Worm (Caenorhabditis elegans): ENCODE measurements around the gene C06B8.3.

C06B8.3 gene

ce11 chrV:15520398-15520797, 36.0 kb upstream of the C06B8.3 start:
- TF ChIP-seq zag-1 (tag; optimal IDR thresholded peaks at IDR 0.05) (peak; percentile 20), sma-9 (GFP tag; optimal IDR thresholded peaks at IDR 0.05) (no peak), sma-9 (tag; optimal IDR thresholded peaks at IDR 0.05) (no peak), nhr-23 (tag; optimal IDR thresholded peaks at IDR 0.05) (no peak), lsy-2 (tag; optimal IDR thresholded peaks at IDR 0.05) (peak in 1 of 2 experiments; percentile 29), mab-5 (tag; optimal IDR thresholded peaks at IDR 0.05) (peak; percentile 60)

- TF ChIP-seq aly-2 (tag; optimal IDR thresholded peaks at IDR 0.05) (no peak), zag-1 (tag; optimal IDR thresholded peaks at IDR 0.05) (no peak), F13H6.1 (tag; optimal IDR thresholded peaks at IDR 0.05) (no peak), elt-1 (tag; optimal IDR thresholded peaks at IDR 0.05) (no peak), nhr-129 (tag; optimal IDR thresholded peaks at IDR 0.05) (no peak), mdl-1 (tag; optimal IDR thresholded peaks at IDR 0.05) (no peak), sma-3 (GFP tag; optimal IDR thresholded peaks at IDR 0.05) (no peak)
Measured at ce11 chrV:15519845-15520244, 35.4 kb upstream of the C06B8.3 start.

ce11 chrV:15517413-15517812, 33.0 kb upstream of the C06B8.3 start, which contains the start of gene F21A3.3:
Gene F21A3.3 (plus strand): TSS chrV:15517713.
- TF ChIP-seq nhr-21 (tag; optimal IDR thresholded peaks at IDR 0.05): no peak
- no peak for TF ChIP-seq gmeb-1 (tag; optimal IDR thresholded peaks at IDR 0.05)
- TF ChIP-seq ama-1 (optimal IDR thresholded peaks at IDR 0.05): no peak
- TF ChIP-seq dmd-4 (tag; optimal IDR thresholded peaks at IDR 0.05): no peak
- TF ChIP-seq elt-1 (tag; optimal IDR thresholded peaks at IDR 0.05): no peak
- TF ChIP-seq crh-2 (tag; optimal IDR thresholded peaks at IDR 0.05): no peak
- TF ChIP-seq blmp-1 (tag; optimal IDR thresholded peaks at IDR 0.05; ENCODE audit: insufficient read depth): no peak
- no peak for TF ChIP-seq R02D3.7 (tag; optimal IDR thresholded peaks at IDR 0.05)
- no peak for TF ChIP-seq C34F6.9 (tag; optimal IDR thresholded peaks at IDR 0.05)
- no peak for TF ChIP-seq mab-5 (tag; optimal IDR thresholded peaks at IDR 0.05)
- TF ChIP-seq ceh-82 (tag; optimal IDR thresholded peaks at IDR 0.05): no peak
- no peak for TF ChIP-seq ztf-1 (GFP tag; conservative IDR thresholded peaks at IDR 0.05)
- no peak for TF ChIP-seq aly-2 (tag; optimal IDR thresholded peaks at IDR 0.05)
- TF ChIP-seq alr-1 (tag; optimal IDR thresholded peaks at IDR 0.05): no peak
- TF ChIP-seq nhr-11 (tag; optimal IDR thresholded peaks at IDR 0.05): no peak
- TF ChIP-seq unc-62 (GFP tag; optimal IDR thresholded peaks at IDR 0.05): no peak
- TF ChIP-seq unc-55 (GFP tag; optimal IDR thresholded peaks at IDR 0.05): no peak
- no peak for TF ChIP-seq sem-4 (tag; optimal IDR thresholded peaks at IDR 0.05)
- TF ChIP-seq lsy-2 (tag; optimal IDR thresholded peaks at IDR 0.05): no peak

ce11 chrV:15516476-15516875, 32.0 kb upstream of the C06B8.3 start:
- no peak for TF ChIP-seq ceh-16 (tag; optimal IDR thresholded peaks at IDR 0.05)
- TF ChIP-seq F13H6.1 (tag; optimal IDR thresholded peaks at IDR 0.05): no peak

ce11 chrV:15515365-15515764, 30.9 kb upstream of the C06B8.3 start:
- TF ChIP-seq nhr-129 (tag; optimal IDR thresholded peaks at IDR 0.05): peak; percentile 35
- TF ChIP-seq fos-1 (tag; optimal IDR thresholded peaks at IDR 0.05): peak; percentile 2
- no peak for TF ChIP-seq alr-1 (tag; optimal IDR thresholded peaks at IDR 0.05)
- TF ChIP-seq mdl-1 (tag; optimal IDR thresholded peaks at IDR 0.05): no peak
- no peak for TF ChIP-seq crh-2 (tag; optimal IDR thresholded peaks at IDR 0.05)
- no peak for TF ChIP-seq sma-9 (GFP tag; optimal IDR thresholded peaks at IDR 0.05)
- no peak for TF ChIP-seq sma-9 (tag; optimal IDR thresholded peaks at IDR 0.05)
- peak in 1 of 2 experiments; percentile 13 for TF ChIP-seq lsy-2 (tag; optimal IDR thresholded peaks at IDR 0.05)

- TF ChIP-seq dmd-4 (tag; optimal IDR thresholded peaks at IDR 0.05) (no peak), nhr-21 (tag; optimal IDR thresholded peaks at IDR 0.05) (no peak), nhr-237 (tag; optimal IDR thresholded peaks at IDR 0.05) (no peak), Y55F3AM.14 (GFP tag; optimal IDR thresholded peaks at IDR 0.05) (no peak), fos-1 (tag; optimal IDR thresholded peaks at IDR 0.05) (no peak), nhr-129 (tag; optimal IDR thresholded peaks at IDR 0.05) (no peak), peb-1 (tag; optimal IDR thresholded peaks at IDR 0.05) (no peak), mab-5 (tag; optimal IDR thresholded peaks at IDR 0.05) (no peak), mdl-1 (tag; optimal IDR thresholded peaks at IDR 0.05) (no peak), lin-13 (GFP tag; optimal IDR thresholded peaks at IDR 0.05) (no peak), ama-1 (optimal IDR thresholded peaks at IDR 0.05) (no peak), elt-3 (tag; optimal IDR thresholded peaks at IDR 0.05) (no peak), unc-39 (tag; optimal IDR thresholded peaks at IDR 0.05) (no peak), ztf-4 (tag; optimal IDR thresholded peaks at IDR 0.05) (no peak), blmp-1 (tag; optimal IDR thresholded peaks at IDR 0.05; ENCODE audit: insufficient read depth) (no peak), snpc-4 (tag; optimal IDR thresholded peaks at IDR 0.05) (no peak), skn-1 (tag; optimal IDR thresholded peaks at IDR 0.05) (no peak)
Measured at ce11 chrV:15512856-15513756, 28.7 kb upstream of the C06B8.3 start.
